Fruit fly (Drosophila melanogaster): ENCODE measurements around the gene CG45095.
"Not testable (repeated sequence)": the region's sequence is repeated elsewhere in the genome, so short reads cannot be mapped to it uniquely, and the experiment has no call there.

dm6 chr3R:25123262-25123661 lies 20.9 kb downstream of the CG45095 start, which contains the start of gene vig2:
- not testable (repeated sequence) for TF ChIP-seq cnc (optimal IDR thresholded peaks at IDR 0.05); toe (GFP tag; optimal IDR thresholded peaks at IDR 0.05); CG14711 (tag; optimal IDR thresholded peaks at IDR 0.05); kay (GFP tag; ENCODE audit: borderline replicate concordance)
- peak; percentile 61 for TF ChIP-seq CG11617 (GFP tag; optimal IDR thresholded peaks at IDR 0.05)
- TF ChIP-seq CG7101 (tag; optimal IDR thresholded peaks at IDR 0.05), result peak; percentile 47
- peak; percentile 4 for TF ChIP-seq CG33017 (tag; optimal IDR thresholded peaks at IDR 0.05)
- TF ChIP-seq Crg-1 (GFP tag; optimal IDR thresholded peaks at IDR 0.05), result peak; percentile 36
- TF ChIP-seq CG5204 (GFP tag; optimal IDR thresholded peaks at IDR 0.05), result peak; percentile 33
- peak; percentile 48 for TF ChIP-seq Hr96 (GFP tag; optimal IDR thresholded peaks at IDR 0.05)

Data from whole organism, adult.